Worm (Caenorhabditis elegans): Measurements from ENCODE around the gene Y51A2B.4.

DNA sequence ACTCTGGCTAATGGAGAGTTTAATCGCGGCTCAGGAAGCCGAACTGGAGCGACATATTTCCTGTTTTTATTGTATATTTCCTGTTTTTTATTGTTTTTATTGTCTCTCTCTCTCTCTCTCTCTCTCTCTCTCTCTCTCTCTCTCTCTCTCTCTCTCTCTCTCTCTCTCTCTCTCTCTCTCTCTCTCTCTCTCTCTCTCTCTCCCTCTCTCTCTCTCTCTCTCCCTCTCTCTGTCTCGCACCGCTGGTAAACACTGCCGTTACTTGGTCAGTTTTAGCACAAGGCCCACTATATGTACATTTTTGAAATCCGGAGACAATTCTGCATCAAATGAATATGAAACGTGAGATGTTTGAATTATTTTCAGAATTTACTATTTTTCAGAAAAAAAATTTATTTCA, 41.9 kb upstream of the Y51A2B.4 start:
- no peak for TF ChIP-seq daf-12 (tag; optimal IDR thresholded peaks at IDR 0.05)
- TF ChIP-seq mdl-1 (tag; optimal IDR thresholded peaks at IDR 0.05) = no peak
- TF ChIP-seq skn-1 (tag; optimal IDR thresholded peaks at IDR 0.05) = no peak
- no peak for TF ChIP-seq jun-1 (tag; optimal IDR thresholded peaks at IDR 0.05)
- no peak for TF ChIP-seq aly-2 (tag; optimal IDR thresholded peaks at IDR 0.05)
- no peak for TF ChIP-seq pha-4 (tag; optimal IDR thresholded peaks at IDR 0.05)
- TF ChIP-seq ztf-11 (tag; optimal IDR thresholded peaks at IDR 0.05) = no peak
- TF ChIP-seq lin-39 (tag; optimal IDR thresholded peaks at IDR 0.05) = no peak
- no peak for TF ChIP-seq ceh-16 (tag; optimal IDR thresholded peaks at IDR 0.05)
- TF ChIP-seq lin-15B (tag; optimal IDR thresholded peaks at IDR 0.05) = no peak
- TF ChIP-seq zag-1 (tag; optimal IDR thresholded peaks at IDR 0.05) = no peak

Measured in whole organism, L3 larva.